Fruit fly (Drosophila melanogaster) whole organism, prepupa: ENCODE data around the gene Ctr1C.

Source experiments
- Blimp-1 ChIP-seq: fragments of 200-800 bp; sonication (Bioruptor generic); optimal IDR thresholded peaks from 3 replicates; lab custom pipeline; 2017; ENCODE audit warnings: missing biosample characterization, missing genetic modification characterization, mild to moderate bottlenecking, moderate library complexity, missing genetic modification reagents
- CG10669 ChIP-seq: fragments of 200-800 bp; sonication (Bioruptor generic); optimal IDR thresholded peaks from 3 replicates; lab custom pipeline; 2018; ENCODE audit warnings: missing biosample characterization, mild to moderate bottlenecking, missing genetic modification characterization, moderate library complexity
- CG11294 ChIP-seq: fragments of 200-800 bp; sonication (Bioruptor generic); IDR thresholded peaks from 2 replicates; pipeline ENCODE4 v1.3.6; 2022; ENCODE audit warnings: missing biosample characterization, missing genetic modification characterization
- CG11902 ChIP-seq: fragments of 200-800 bp; sonication (Bioruptor generic); optimal IDR thresholded peaks from 3 replicates; lab custom pipeline; 2016; ENCODE audit warnings: missing biosample characterization, missing genetic modification characterization
- CG15336 ChIP-seq: fragments of 200-800 bp; sonication (Bioruptor generic); IDR thresholded peaks from 2 replicates; pipeline ENCODE4 v1.3.6; 2022; ENCODE audit warnings: missing biosample characterization, missing genetic modification characterization
- CG1621 ChIP-seq: fragments of 200-800 bp; sonication (Bioruptor generic); optimal IDR thresholded peaks from 3 replicates; lab custom pipeline; 2018; ENCODE audit warnings: missing biosample characterization, mild to moderate bottlenecking, missing genetic modification characterization
- CG16779 ChIP-seq: fragments of 200-800 bp; sonication (Bioruptor generic); optimal IDR thresholded peaks from 3 replicates; lab custom pipeline; 2017; ENCODE audit warnings: missing biosample characterization, mild to moderate bottlenecking, missing genetic modification characterization
- CG3032 ChIP-seq: fragments of 200-800 bp; optimal IDR thresholded peaks from 2 replicates; lab custom pipeline; 2019; ENCODE audit warnings: missing biosample characterization, mild to moderate bottlenecking, missing genetic modification characterization, moderate library complexity
- CG31627 ChIP-seq: fragments of 200-800 bp; sonication (Bioruptor generic); optimal IDR thresholded peaks from 3 replicates; lab custom pipeline; 2016; ENCODE audit warnings: missing biosample characterization, missing genetic modification characterization
- CG32006 ChIP-seq: fragments of 200-800 bp; sonication (Bioruptor generic); optimal IDR thresholded peaks from 3 replicates; lab custom pipeline; 2017; ENCODE audit warnings: missing biosample characterization, mild to moderate bottlenecking, missing genetic modification characterization
- CG34406 ChIP-seq: fragments of 200-800 bp; sonication (Bioruptor generic); optimal IDR thresholded peaks from 3 replicates; lab custom pipeline; 2016; ENCODE audit warnings: missing biosample characterization, missing genetic modification characterization
- CG3919 ChIP-seq: fragments of 200-800 bp; sonication (Bioruptor generic); optimal IDR thresholded peaks from 3 replicates; lab custom pipeline; 2016; ENCODE audit warnings: missing biosample characterization, missing genetic modification characterization
- CG4318 ChIP-seq: fragments of 200-800 bp; sonication (Bioruptor generic); optimal IDR thresholded peaks from 3 replicates; lab custom pipeline; 2017; ENCODE audit warnings: missing biosample characterization, mild to moderate bottlenecking, missing genetic modification characterization
- CG6163 ChIP-seq: fragments of 200-800 bp; sonication (Bioruptor generic); IDR thresholded peaks from 3 replicates; pipeline ENCODE4 v1.3.6; 2022; ENCODE audit warnings: missing biosample characterization, missing genetic modification characterization
- CG6792 ChIP-seq: fragments of 200-800 bp; sonication (Bioruptor generic); optimal IDR thresholded peaks from 3 replicates; lab custom pipeline; 2016; ENCODE audit warnings: missing biosample characterization, missing genetic modification characterization
- CG7368 ChIP-seq: fragments of 200-800 bp; sonication (Bioruptor generic); optimal IDR thresholded peaks from 3 replicates; lab custom pipeline; 2016; ENCODE audit warnings: missing biosample characterization, missing genetic modification characterization
- CG8119 ChIP-seq: fragments of 200-800 bp; sonication (Bioruptor generic); IDR thresholded peaks from 3 replicates; pipeline ENCODE4 v1.3.6; 2022; ENCODE audit warnings: missing biosample characterization, missing genetic modification characterization
- CG8319 ChIP-seq: fragments of 200-800 bp; sonication (Bioruptor generic); optimal IDR thresholded peaks from 3 replicates; lab custom pipeline; 2016; ENCODE audit warnings: missing biosample characterization, missing genetic modification characterization
- CG8632 ChIP-seq: fragments of 200-800 bp; sonication (Bioruptor generic); optimal IDR thresholded peaks from 3 replicates; lab custom pipeline; 2016; ENCODE audit warnings: missing biosample characterization, missing genetic modification characterization
- CG9139 ChIP-seq: fragments of 200-800 bp; sonication (Bioruptor generic); optimal IDR thresholded peaks from 3 replicates; lab custom pipeline; 2017; ENCODE audit warnings: missing biosample characterization, mild to moderate bottlenecking, missing genetic modification characterization
- Eip75B ChIP-seq: fragments of 200-800 bp; sonication (Bioruptor generic); optimal IDR thresholded peaks from 3 replicates; lab custom pipeline; 2016; ENCODE audit warnings: missing biosample characterization, missing genetic modification characterization
- Eip78C ChIP-seq: fragments of 200-800 bp; sonication (Bioruptor generic); peaks from one replicate; lab custom pipeline; 2016; ENCODE audit warnings: missing biosample characterization, missing genetic modification characterization
- Eip93F ChIP-seq: fragments of 200-800 bp; sonication (Bioruptor generic); optimal IDR thresholded peaks from 2 replicates; lab custom pipeline; 2016; ENCODE audit warnings: missing biosample characterization, mild to moderate bottlenecking, missing genetic modification characterization
- Ets21C ChIP-seq: fragments of 200-800 bp; sonication (Bioruptor generic); optimal IDR thresholded peaks from 3 replicates; lab custom pipeline; 2016; ENCODE audit warnings: missing biosample characterization, missing genetic modification characterization
- Ets96B ChIP-seq: fragments of 200-800 bp; optimal IDR thresholded peaks from 2 replicates; lab custom pipeline; 2019; ENCODE audit warnings: missing biosample characterization, mild to moderate bottlenecking, missing genetic modification characterization, moderate library complexity
- Hr38 ChIP-seq: sonication (Bioruptor generic); optimal IDR thresholded peaks from 2 replicates; lab custom pipeline; 2016; ENCODE audit warnings: missing biosample characterization, missing genetic modification characterization
- Hr39 ChIP-seq: fragments of 200-800 bp; sonication (Bioruptor generic); optimal IDR thresholded peaks from 2 replicates; lab custom pipeline; 2016; ENCODE audit warnings: missing biosample characterization, missing genetic modification characterization
- Hr4 ChIP-seq: fragments of 200-800 bp; sonication (Bioruptor generic); optimal IDR thresholded peaks from 3 replicates; lab custom pipeline; 2016; ENCODE audit warnings: missing biosample characterization, missing genetic modification characterization
- Lpt ChIP-seq: fragments of 200-800 bp; sonication (Bioruptor generic); optimal IDR thresholded peaks from 3 replicates; lab custom pipeline; 2016; ENCODE audit warnings: missing biosample characterization, missing genetic modification characterization
- Met ChIP-seq: fragments of 200-800 bp; sonication (Bioruptor generic); optimal IDR thresholded peaks from 3 replicates; lab custom pipeline; 2016; ENCODE audit warnings: missing biosample characterization, missing genetic modification characterization
- Sox14 ChIP-seq: fragments of 200-800 bp; sonication (Bioruptor generic); optimal IDR thresholded peaks from 3 replicates; lab custom pipeline; 2016; ENCODE audit warnings: missing biosample characterization, missing genetic modification characterization
- achi ChIP-seq: fragments of 200-800 bp; sonication (Bioruptor generic); optimal IDR thresholded peaks from 3 replicates; lab custom pipeline; 2016; ENCODE audit warnings: missing biosample characterization, missing genetic modification characterization
- acj6 ChIP-seq: fragments of 200-800 bp; sonication (Bioruptor generic); optimal IDR thresholded peaks from 3 replicates; lab custom pipeline; 2016; ENCODE audit warnings: missing biosample characterization, missing genetic modification characterization
- cyc ChIP-seq: fragments of 200-800 bp; sonication (Bioruptor generic); optimal IDR thresholded peaks from 3 replicates; lab custom pipeline; 2016; ENCODE audit warnings: missing biosample characterization, missing genetic modification characterization
- dac ChIP-seq: fragments of 200-800 bp; sonication (Bioruptor generic); optimal IDR thresholded peaks from 2 replicates; lab custom pipeline; 2017; ENCODE audit warnings: missing biosample characterization, mild to moderate bottlenecking, missing genetic modification characterization
- dsx ChIP-seq: fragments of 200-800 bp; optimal IDR thresholded peaks from 3 replicates; lab custom pipeline; 2019; ENCODE audit warnings: missing biosample characterization, mild to moderate bottlenecking, missing genetic modification characterization, moderate library complexity; ENCODE audit not compliant: poor library complexity, severe bottlenecking
- eg ChIP-seq: fragments of 200-800 bp; sonication (Bioruptor generic); IDR thresholded peaks from 3 replicates; pipeline ENCODE4 v1.3.6; 2022; ENCODE audit warnings: missing biosample characterization, missing genetic modification characterization
- esn ChIP-seq: fragments of 200-800 bp; sonication (Bioruptor generic); optimal IDR thresholded peaks from 2 replicates; lab custom pipeline; 2016; ENCODE audit warnings: missing biosample characterization, mild to moderate bottlenecking, missing genetic modification characterization, moderate library complexity
- fd59A ChIP-seq: fragments of 200-800 bp; sonication (Bioruptor generic); optimal IDR thresholded peaks from 2 replicates; lab custom pipeline; 2017; ENCODE audit warnings: missing biosample characterization, mild to moderate bottlenecking, missing genetic modification characterization, missing genetic modification reagents
- fd85E ChIP-seq: fragments of 200-800 bp; sonication (Bioruptor generic); optimal IDR thresholded peaks from 3 replicates; lab custom pipeline; 2016; ENCODE audit warnings: missing biosample characterization, missing genetic modification characterization
- fkh ChIP-seq: fragments of 200-800 bp; sonication (Bioruptor generic); optimal IDR thresholded peaks from 3 replicates; lab custom pipeline; 2017; ENCODE audit warnings: missing biosample characterization, mild to moderate bottlenecking, missing genetic modification characterization, moderate library complexity
- lz ChIP-seq: fragments of 200-800 bp; sonication (Bioruptor generic); optimal IDR thresholded peaks from 3 replicates; lab custom pipeline; 2016; ENCODE audit warnings: missing biosample characterization, missing genetic modification characterization
- net ChIP-seq: fragments of 200-800 bp; sonication (Bioruptor generic); optimal IDR thresholded peaks from 3 replicates; lab custom pipeline; 2016; ENCODE audit warnings: missing biosample characterization, missing genetic modification characterization
- pdm3 ChIP-seq: fragments of 200-800 bp; sonication (Bioruptor generic); optimal IDR thresholded peaks from 3 replicates; lab custom pipeline; 2016; ENCODE audit warnings: missing biosample characterization, missing genetic modification characterization
- salr ChIP-seq, 2 experiments: fragments of 200-800 bp; sonication (Bioruptor generic); optimal IDR thresholded peaks; 3 replicates each; lab custom pipeline; 2016 to 2018; ENCODE audit warnings: missing biosample characterization in 2 of 2, missing genetic modification characterization in 2 of 2, mild to moderate bottlenecking in 1 of 2
- spab ChIP-seq: fragments of 200-800 bp; sonication (Bioruptor generic); optimal IDR thresholded peaks from 2 replicates; lab custom pipeline; 2017; ENCODE audit warnings: missing biosample characterization, mild to moderate bottlenecking, missing genetic modification characterization, missing genetic modification reagents
- ss ChIP-seq, 2 experiments: fragments of 200-800 bp; sonication (Bioruptor generic); optimal IDR thresholded peaks; 2 replicates in 1 of 2; 3 replicates in 1 of 2; lab custom pipeline; 2017 to 2018; ENCODE audit warnings: mild to moderate bottlenecking in 2 of 2, missing biosample characterization in 2 of 2, missing genetic modification characterization in 2 of 2, moderate library complexity in 1 of 2
- svp ChIP-seq: fragments of 200-800 bp; sonication (Bioruptor generic); peaks from one replicate; lab custom pipeline; 2016; ENCODE audit warnings: missing biosample characterization, missing genetic modification characterization
- topi ChIP-seq: fragments of 200-800 bp; sonication (Bioruptor generic); optimal IDR thresholded peaks from 3 replicates; lab custom pipeline; 2016; ENCODE audit warnings: missing biosample characterization, missing genetic modification characterization
- vri ChIP-seq: fragments of 200-800 bp; sonication (Bioruptor generic); optimal IDR thresholded peaks from 3 replicates; lab custom pipeline; 2016; ENCODE audit warnings: missing biosample characterization, mild to moderate bottlenecking, missing genetic modification characterization

Ctr1C gene

DNA sequence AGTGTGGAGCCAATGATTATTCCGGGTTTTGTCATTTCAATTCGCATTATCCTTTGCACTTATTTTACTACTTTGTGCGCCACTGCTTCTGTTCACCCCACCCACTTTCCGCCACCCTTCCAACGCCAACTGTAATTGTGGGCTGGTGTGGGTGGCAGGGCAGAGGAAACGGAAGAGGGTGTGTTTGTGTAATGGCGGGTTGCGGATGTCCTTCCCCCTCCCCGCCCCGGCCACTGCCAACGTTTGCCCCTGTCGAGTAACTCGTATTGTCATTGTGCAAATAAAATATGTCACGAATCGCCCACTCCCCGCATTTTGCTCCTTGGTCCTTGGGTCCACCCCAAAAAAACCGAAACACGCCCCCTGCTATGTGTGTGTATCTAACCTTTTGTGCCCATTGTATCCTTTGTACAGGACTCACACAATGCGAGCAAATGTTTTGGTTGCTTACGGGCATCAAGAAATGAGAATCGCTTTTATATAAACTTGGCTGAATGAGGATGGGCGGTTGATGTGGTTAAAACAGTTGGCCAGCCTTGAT, 30.2 kb downstream of the Ctr1C start:
- TF ChIP-seq CG4318 (GFP tag; lab: Kevin White, UChicago) (no peak), CG6792 (GFP tag; lab: Kevin White, UChicago) (no peak), Ets21C (GFP tag; lab: Kevin White, UChicago) (no peak), fkh (GFP tag; lab: Kevin White, UChicago) (peak; percentile 52), Met (no peak), eg (GFP tag; lab: Robert Waterston, UW) (no peak), CG3919 (GFP tag; lab: Kevin White, UChicago) (no peak), Hr4 (GFP tag; lab: Kevin White, UChicago) (no peak)

DNA sequence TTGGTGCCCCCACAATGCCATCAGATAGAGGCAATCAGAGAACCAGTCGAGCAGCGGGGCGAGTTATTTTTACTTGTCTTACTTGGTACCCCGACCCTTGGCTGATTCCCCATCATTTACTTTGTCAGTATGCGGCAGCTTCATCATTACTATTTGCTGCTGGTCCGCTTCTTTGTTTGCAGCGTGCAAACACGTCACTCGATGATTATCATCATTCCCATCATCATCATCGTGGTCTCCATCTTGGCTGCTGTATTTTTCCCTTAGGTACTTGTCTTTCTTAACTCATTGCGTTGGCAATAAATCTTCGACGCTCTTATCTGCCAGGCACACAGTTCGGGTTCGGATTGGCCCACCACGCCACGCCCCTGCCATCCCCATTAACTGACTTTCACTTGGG, 32.0 kb downstream of the Ctr1C start:
- TF ChIP-seq CG7368 (GFP tag; lab: Kevin White, UChicago), result no peak
- TF ChIP-seq Met, result no peak
- TF ChIP-seq spab (GFP tag; lab: Kevin White, UChicago), result no peak
- TF ChIP-seq pdm3 (GFP tag; lab: Kevin White, UChicago), result no peak
- TF ChIP-seq CG8319, result no peak
- TF ChIP-seq Eip75B (GFP tag; lab: Kevin White, UChicago), result no peak
- TF ChIP-seq dac (GFP tag; lab: Kevin White, UChicago), result no peak
- no peak for TF ChIP-seq Hr38 (GFP tag; lab: Kevin White, UChicago)
- no peak for TF ChIP-seq CG10669
- TF ChIP-seq Sox14, result no peak
- no peak for TF ChIP-seq CG32006 (GFP tag; lab: Kevin White, UChicago)
- no peak for TF ChIP-seq acj6 (GFP tag; lab: Kevin White, UChicago)
- TF ChIP-seq Hr39 (GFP tag; lab: Kevin White, UChicago), result no peak
- TF ChIP-seq CG11902 (GFP tag; lab: Kevin White, UChicago), result no peak
- TF ChIP-seq Blimp-1 (GFP tag; lab: Kevin White, UChicago), result no peak
- TF ChIP-seq Eip78C (GFP tag; lab: Kevin White, UChicago), result peak; percentile 66
- no peak for TF ChIP-seq CG9139 (GFP tag; lab: Kevin White, UChicago)
- TF ChIP-seq lz, result no peak
- TF ChIP-seq CG11294 (GFP tag; lab: Robert Waterston, UW), result no peak
- no peak for TF ChIP-seq esn (GFP tag; lab: Kevin White, UChicago)
- no peak for TF ChIP-seq CG4318 (GFP tag; lab: Kevin White, UChicago)
- no peak for TF ChIP-seq net (GFP tag; lab: Kevin White, UChicago)
- no peak for TF ChIP-seq topi
- TF ChIP-seq ss (GFP tag; optimal IDR thresholded peaks at IDR 0.05; lab: Kevin White, UChicago), result peak in 1 of 2 experiments; percentile 19
- no peak for TF ChIP-seq CG15336 (GFP tag; lab: Robert Waterston, UW)
- no peak for TF ChIP-seq CG31627 (GFP tag; lab: Kevin White, UChicago)
- TF ChIP-seq fkh (GFP tag; lab: Kevin White, UChicago), result peak; percentile 63
- TF ChIP-seq Ets96B, result no peak
- no peak for TF ChIP-seq salr (GFP tag; optimal IDR thresholded peaks at IDR 0.05; lab: Kevin White, UChicago)
- TF ChIP-seq CG8632, result no peak
- peak; percentile 11 for TF ChIP-seq CG3919 (GFP tag; lab: Kevin White, UChicago)
- no peak for TF ChIP-seq fd59A (GFP tag; lab: Kevin White, UChicago)
- TF ChIP-seq CG16779 (tag; lab: Kevin White, UChicago), result no peak
- TF ChIP-seq CG3032, result no peak
- TF ChIP-seq CG1621 (tag; lab: Kevin White, UChicago), result no peak
- no peak for TF ChIP-seq cyc (GFP tag; lab: Kevin White, UChicago)
- no peak for TF ChIP-seq Lpt (GFP tag; lab: Kevin White, UChicago)
- no peak for TF ChIP-seq achi
- TF ChIP-seq CG8119 (GFP tag; lab: Robert Waterston, UW), result no peak
- no peak for TF ChIP-seq Eip93F
- TF ChIP-seq svp (GFP tag; lab: Kevin White, UChicago), result peak; percentile 25
- peak; percentile 28 for TF ChIP-seq dsx (GFP tag; lab: Kevin White, UChicago)
- 0 out of 3 replicates have a peak, but pooled peaks have one; percentile 12 for TF ChIP-seq CG6163 (GFP tag; lab: Robert Waterston, UW)
- no peak for TF ChIP-seq CG34406 (GFP tag; lab: Kevin White, UChicago)
- no peak for TF ChIP-seq fd85E (GFP tag; lab: Kevin White, UChicago)
- 0 out of 3 replicates have a peak, but pooled peaks have one; percentile 15 for TF ChIP-seq eg (GFP tag; lab: Robert Waterston, UW)
- no peak for TF ChIP-seq vri
